Worm (Caenorhabditis elegans) whole organism, young adult: Measurements from ENCODE around the gene F20D6.10.

Experiments
- T07F8.4 ChIP-seq: sonication (generic microtip); optimal IDR thresholded peaks from 2 replicates; lab custom pipeline; 2016; ENCODE audit warnings: mild to moderate bottlenecking, missing genetic modification characterization, moderate library complexity, missing compliant biosample characterization
- hlh-26 ChIP-seq: fragments of 200-800 bp; sonication (Bioruptor generic); conservative IDR thresholded peaks from 2 replicates; pipeline ENCODE4 v1.3.6; 2022; ENCODE audit warnings: missing genetic modification reagents, missing genetic modification characterization, missing compliant biosample characterization
- hmg-1.2 ChIP-seq: fragments of 200-800 bp; sonication (Bioruptor generic); IDR thresholded peaks from 2 replicates; pipeline ENCODE4 v1.3.6; 2022; ENCODE audit warnings: missing genetic modification reagents, missing genetic modification characterization, missing compliant biosample characterization
- somi-1 ChIP-seq: fragments of 200-800 bp; sonication (Bioruptor generic); optimal IDR thresholded peaks from 2 replicates; lab custom pipeline; 2018; ENCODE audit warnings: mild to moderate bottlenecking, missing genetic modification characterization, missing compliant biosample characterization
- zim-3 ChIP-seq: sonication (generic microtip); optimal IDR thresholded peaks from 2 replicates; lab custom pipeline; 2017; ENCODE audit warnings: mild to moderate bottlenecking, missing genetic modification characterization, moderate library complexity, missing compliant biosample characterization

DNA sequence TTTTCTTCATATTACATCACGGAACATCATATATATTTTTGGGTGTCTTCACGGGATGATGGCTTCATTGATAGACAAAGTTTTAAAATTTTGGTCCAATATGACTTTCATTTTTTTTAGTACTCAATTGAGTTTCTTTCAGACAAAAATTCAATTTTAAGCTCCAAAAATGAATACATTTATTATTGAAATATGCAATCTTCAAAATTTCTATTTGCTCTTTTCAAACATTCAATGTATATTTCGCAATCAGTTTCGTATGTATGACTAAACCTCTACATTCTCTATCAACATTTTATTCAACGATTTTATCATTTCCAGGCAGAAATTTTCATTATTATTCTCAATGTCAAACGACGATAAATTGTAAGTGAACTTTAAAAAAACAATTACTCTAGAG is 12.4 kb downstream of the F20D6.10 start, which contains the start of gene srp-8:
- TF ChIP-seq T07F8.4 (tag; lab: Kevin White, UChicago) (no peak), somi-1 (GFP tag; lab: Kevin White, UChicago) (no peak), hlh-26 (no peak), zim-3 (tag; lab: Kevin White, UChicago) (no peak), hmg-1.2 (GFP tag; lab: Robert Waterston, UW) (no peak)
